Worm (Caenorhabditis elegans): ENCODE data around the gene B0244.6.

ce11 chrIII:5722550-5722949, 15.3 kb upstream of the B0244.6 start, which contains the start of gene wrm-1:
- TF ChIP-seq W03F9.2 (tag; optimal IDR thresholded peaks at IDR 0.05) (no peak), him-1 (tag; optimal IDR thresholded peaks at IDR 0.05) (no peak)

Measured in whole organism, L4/young adult.